Worm (Caenorhabditis elegans) whole organism, L2 larva: Measurements from ENCODE around the gene srh-22.

Experiments
- F13H6.1 ChIP-seq: sonication (generic microtip); optimal IDR thresholded peaks from 2 replicates; lab custom pipeline; 2016; ENCODE audit warnings: missing genetic modification characterization, missing compliant biosample characterization
- lin-11 ChIP-seq: fragments of 150-350 bp; sonication (generic microtip); optimal IDR thresholded peaks from 2 replicates; lab custom pipeline; 2014; ENCODE audit warnings: missing biosample characterization, missing genetic modification characterization, inconsistent platforms, mixed read lengths
- skn-1 ChIP-seq: sonication (generic microtip); optimal IDR thresholded peaks from 2 replicates; lab custom pipeline; 2017; ENCODE audit warnings: missing biosample characterization, missing genetic modification characterization
- zag-1 ChIP-seq: fragments of 150-350 bp; optimal IDR thresholded peaks from 2 replicates; lab custom pipeline; 2014; ENCODE audit warnings: missing biosample characterization, missing genetic modification characterization
- ztf-11 ChIP-seq: sonication (generic microtip); optimal IDR thresholded peaks from 2 replicates; lab custom pipeline; 2017; ENCODE audit warnings: missing biosample characterization, missing genetic modification characterization

DNA sequence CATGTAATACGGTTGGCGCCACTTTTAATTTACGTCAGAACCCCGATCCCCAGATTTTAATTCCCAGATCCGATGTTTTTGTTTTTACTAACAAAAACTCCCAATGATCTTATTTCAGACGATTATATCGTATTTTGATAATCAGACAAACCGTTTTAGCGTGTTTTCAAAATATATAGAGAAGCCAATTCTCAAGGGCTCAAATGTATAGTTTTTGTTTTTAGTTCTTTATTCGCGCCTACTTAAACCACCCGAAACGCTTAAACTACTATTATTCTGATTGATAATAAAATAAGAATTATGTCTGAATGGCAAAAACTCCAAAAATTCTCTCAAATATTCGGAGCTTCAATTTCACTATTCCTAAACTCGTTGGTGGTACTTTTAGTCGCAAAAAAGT, 34.4 kb downstream of the srh-22 start, which contains the start of gene str-208:
- TF ChIP-seq F13H6.1 (no peak), zag-1 (no peak), lin-11 (no peak), ztf-11 (tag; lab: Kevin White, UChicago) (no peak), skn-1 (tag; lab: Kevin White, UChicago) (no peak)
